Worm (Caenorhabditis elegans) whole organism, mixed stage, embryonic: ENCODE measurements around the gene B0244.10.

ENCODE experiments used
- M03D4.4 ChIP-seq: sonication (generic microtip); optimal IDR thresholded peaks from 2 replicates; lab custom pipeline; 2017; ENCODE audit warnings: mild to moderate bottlenecking, missing genetic modification characterization, missing compliant biosample characterization
- bed-3 ChIP-seq: fragments of 200-800 bp; sonication (Bioruptor generic); optimal IDR thresholded peaks from 3 replicates; lab custom pipeline; 2018; ENCODE audit warnings: mild to moderate bottlenecking, missing genetic modification characterization, moderate library complexity, missing compliant biosample characterization
- ceh-39 ChIP-seq: fragments of 150-350 bp; optimal IDR thresholded peaks from 2 replicates; lab custom pipeline; 2014; ENCODE audit warnings: missing biosample characterization, missing genetic modification characterization
- ceh-43 ChIP-seq: fragments of 200-800 bp; sonication (Bioruptor generic); optimal IDR thresholded peaks from 2 replicates; lab custom pipeline; 2018; ENCODE audit warnings: mild to moderate bottlenecking, missing genetic modification characterization, moderate library complexity, missing compliant biosample characterization
- ceh-83 ChIP-seq: fragments of 200-800 bp; sonication (Bioruptor generic); optimal IDR thresholded peaks from 2 replicates; lab custom pipeline; 2018; ENCODE audit warnings: mild to moderate bottlenecking, missing genetic modification characterization, missing compliant biosample characterization
- cnd-1 ChIP-seq: fragments of 200-800 bp; sonication (Bioruptor generic); optimal IDR thresholded peaks from 2 replicates; lab custom pipeline; 2018; ENCODE audit warnings: mild to moderate bottlenecking, missing genetic modification characterization, missing compliant biosample characterization
- drap-1 ChIP-seq: fragments of 200-800 bp; sonication (Bioruptor generic); optimal IDR thresholded peaks from 3 replicates; lab custom pipeline; 2018; ENCODE audit warnings: mild to moderate bottlenecking, missing genetic modification characterization, missing compliant biosample characterization
- elt-1 ChIP-seq: sonication (generic microtip); optimal IDR thresholded peaks from 2 replicates; lab custom pipeline; 2017; ENCODE audit warnings: missing genetic modification characterization, mild to moderate bottlenecking, missing compliant biosample characterization, antibody characterized with exemption, moderate library complexity, borderline replicate concordance; ENCODE audit not compliant: insufficient read depth
- flh-1 ChIP-seq: fragments of 200-800 bp; sonication (Bioruptor generic); optimal IDR thresholded peaks from 2 replicates; lab custom pipeline; 2018; ENCODE audit warnings: mild to moderate bottlenecking, missing genetic modification characterization, moderate library complexity, missing compliant biosample characterization
- ham-2 ChIP-seq: fragments of 200-800 bp; sonication (Bioruptor generic); optimal IDR thresholded peaks from 2 replicates; lab custom pipeline; 2018; ENCODE audit warnings: mild to moderate bottlenecking, missing genetic modification characterization, missing compliant biosample characterization
- hlh-1 ChIP-seq: fragments of 150-350 bp; optimal IDR thresholded peaks from 2 replicates; lab custom pipeline; 2014; ENCODE audit warnings: missing biosample characterization, missing genetic modification reagents, missing genetic modification characterization
- lsy-2 ChIP-seq: fragments of 150-350 bp; optimal IDR thresholded peaks from 2 replicates; lab custom pipeline; 2014; ENCODE audit warnings: missing biosample characterization, missing genetic modification characterization
- mep-1 ChIP-seq: fragments of 150-350 bp; optimal IDR thresholded peaks from 2 replicates; lab custom pipeline; 2017; ENCODE audit warnings: missing biosample characterization, missing genetic modification reagents, missing genetic modification characterization, inconsistent platforms
- mls-2 ChIP-seq: sonication (generic microtip); optimal IDR thresholded peaks from 2 replicates; lab custom pipeline; 2016; ENCODE audit warnings: mild to moderate bottlenecking, missing genetic modification characterization, moderate library complexity, missing compliant biosample characterization
- nhr-12 ChIP-seq: fragments of 150-350 bp; optimal IDR thresholded peaks from 2 replicates; lab custom pipeline; 2014; ENCODE audit warnings: missing biosample characterization, missing genetic modification characterization
- nhr-2 ChIP-seq: fragments of 150-350 bp; optimal IDR thresholded peaks from 2 replicates; lab custom pipeline; 2014; ENCODE audit warnings: missing biosample characterization, missing genetic modification characterization
- nhr-237 ChIP-seq: fragments of 150-350 bp; optimal IDR thresholded peaks from 2 replicates; lab custom pipeline; 2014; ENCODE audit warnings: missing biosample characterization, missing genetic modification characterization
- nhr-28 ChIP-seq: fragments of 150-350 bp; optimal IDR thresholded peaks from 2 replicates; lab custom pipeline; 2014; ENCODE audit warnings: missing biosample characterization, missing genetic modification characterization
- nhr-76 ChIP-seq: sonication (generic microtip); optimal IDR thresholded peaks from 2 replicates; lab custom pipeline; 2017; ENCODE audit warnings: missing biosample characterization, missing genetic modification characterization
- pha-4 ChIP-seq: fragments of 150-350 bp; optimal IDR thresholded peaks from 2 replicates; lab custom pipeline; 2018; ENCODE audit warnings: missing biosample characterization, missing genetic modification reagents, missing genetic modification characterization
- sem-2 ChIP-seq: fragments of 200-800 bp; sonication (Bioruptor generic); optimal IDR thresholded peaks from 2 replicates; lab custom pipeline; 2018; ENCODE audit warnings: mild to moderate bottlenecking, missing genetic modification characterization, missing compliant biosample characterization
- snpc-4 ChIP-seq: fragments of 150-350 bp; optimal IDR thresholded peaks from 2 replicates; lab custom pipeline; 2014; ENCODE audit warnings: missing biosample characterization, missing genetic modification characterization
- tbx-8 ChIP-seq: fragments of 200-800 bp; sonication (Bioruptor generic); optimal IDR thresholded peaks from 2 replicates; lab custom pipeline; 2018; ENCODE audit warnings: mild to moderate bottlenecking, missing genetic modification characterization, moderate library complexity, missing compliant biosample characterization
- unc-120 ChIP-seq: sonication (generic microtip); optimal IDR thresholded peaks from 2 replicates; lab custom pipeline; 2017; ENCODE audit warnings: missing genetic modification characterization, missing compliant biosample characterization; ENCODE audit not compliant: poor library complexity, severe bottlenecking
- unc-39 ChIP-seq: fragments of 150-350 bp; optimal IDR thresholded peaks from 2 replicates; lab custom pipeline; 2014; ENCODE audit warnings: missing biosample characterization, missing genetic modification characterization
- zip-8 ChIP-seq: fragments of 150-350 bp; optimal IDR thresholded peaks from 2 replicates; lab custom pipeline; 2014; ENCODE audit warnings: missing biosample characterization, missing genetic modification characterization
- ztf-11 ChIP-seq: fragments of 150-350 bp; optimal IDR thresholded peaks from 2 replicates; lab custom pipeline; 2014; ENCODE audit warnings: missing biosample characterization, missing genetic modification characterization

Gene B0244.10

ce11 chrIII:5729367-5729766 is 5.6 kb upstream of the B0244.10 start:
- no peak for TF ChIP-seq ceh-43 (GFP tag; lab: Kevin White, UChicago)
- TF ChIP-seq snpc-4 (tag; lab: Kevin White, UChicago): no peak
- no peak for TF ChIP-seq ceh-39 (tag; lab: Kevin White, UChicago)
- TF ChIP-seq ceh-83 (GFP tag; lab: Kevin White, UChicago): no peak
- TF ChIP-seq unc-120: no peak
- no peak for TF ChIP-seq nhr-28
- TF ChIP-seq pha-4 (tag; lab: Kevin White, UChicago): no peak
- TF ChIP-seq nhr-2 (tag; lab: Kevin White, UChicago): no peak
- TF ChIP-seq M03D4.4 (tag; lab: Kevin White, UChicago): no peak
- TF ChIP-seq elt-1: no peak
- TF ChIP-seq nhr-12: no peak
- no peak for TF ChIP-seq nhr-76
- TF ChIP-seq cnd-1: no peak
- TF ChIP-seq nhr-237 (tag; lab: Kevin White, UChicago): no peak
- TF ChIP-seq ham-2 (GFP tag; lab: Kevin White, UChicago): no peak
- TF ChIP-seq sem-2 (GFP tag; lab: Kevin White, UChicago): no peak
- no peak for TF ChIP-seq drap-1 (GFP tag; lab: Kevin White, UChicago)
- no peak for TF ChIP-seq bed-3 (GFP tag; lab: Kevin White, UChicago)
- no peak for TF ChIP-seq hlh-1 (tag; lab: Kevin White, UChicago)

ce11 chrIII:5730041-5730440 is 4.9 kb upstream of the B0244.10 start:
- TF ChIP-seq nhr-12: no peak
- TF ChIP-seq drap-1 (GFP tag; lab: Kevin White, UChicago): no peak
- no peak for TF ChIP-seq flh-1 (GFP tag; lab: Kevin White, UChicago)
- TF ChIP-seq, all 35 proteins: peak for 0

ce11 chrIII:5730980-5731636 is 3.9 kb upstream of the B0244.10 start, which contains the start of the genes B0244.9 and B0244.7:
Gene B0244.9 (minus strand): TSS chrIII:5731030.
Gene B0244.7 (plus strand): TSS chrIII:5731501.
- TF ChIP-seq hlh-1 (tag; lab: Kevin White, UChicago): no peak

- TF ChIP-seq drap-1 (GFP tag; lab: Kevin White, UChicago) (no peak), zip-8 (tag; lab: Kevin White, UChicago) (no peak), unc-120 (no peak)
Measured at ce11 chrIII:5732925-5733324, 2.0 kb upstream of the B0244.10 start, which contains the start of gene B0244.17. Gene B0244.17 (plus strand): TSS chrIII:5733225.

ce11 chrIII:5734328-5734727 is 630 bp upstream of the B0244.10 start:
- TF ChIP-seq ztf-11 (no peak), unc-120 (no peak), nhr-2 (tag; lab: Kevin White, UChicago) (no peak), sem-2 (GFP tag; lab: Kevin White, UChicago) (no peak), snpc-4 (tag; lab: Kevin White, UChicago) (no peak), mls-2 (tag; lab: Kevin White, UChicago) (no peak), pha-4 (tag; lab: Kevin White, UChicago) (no peak), ceh-83 (GFP tag; lab: Kevin White, UChicago) (no peak)
- TF ChIP-seq, all 35 proteins: peak for 0

ce11 chrIII:5737708-5738107 is 2.8 kb downstream of the B0244.10 start, which contains the start of gene B0244.6:
Gene B0244.6 (plus strand): TSS chrIII:5738008.
- TF ChIP-seq unc-120 (no peak), mep-1 (tag; lab: Kevin White, UChicago) (no peak)
- TF ChIP-seq, all 35 proteins: peak for 0

- TF ChIP-seq unc-39 (tag; lab: Kevin White, UChicago) (no peak), drap-1 (GFP tag; lab: Kevin White, UChicago) (no peak), elt-1 (no peak), hlh-1 (tag; lab: Kevin White, UChicago) (no peak), unc-120 (no peak), nhr-28 (no peak), mep-1 (tag; lab: Kevin White, UChicago) (no peak), tbx-8 (GFP tag; lab: Kevin White, UChicago) (no peak), lsy-2 (tag; lab: Kevin White, UChicago) (no peak), ztf-11 (no peak)
- TF ChIP-seq, all 35 proteins: peak for 0
Measured at ce11 chrIII:5740666-5741065, 5.7 kb downstream of the B0244.10 start, which contains the start of gene B0244.16. Gene B0244.16 (plus strand): TSS chrIII:5740966.
